Fruit fly (Drosophila melanogaster) whole organism, embryonic: ENCODE data around the gene CG10347.

Experiments
- BEAF-32 ChIP-seq: fragments of 200-800 bp; sonication (Bioruptor generic); optimal IDR thresholded peaks from 3 replicates; lab custom pipeline; 2017; ENCODE audit warnings: missing biosample characterization, missing genetic modification characterization, mild to moderate bottlenecking, moderate library complexity, missing genetic modification reagents
- CG1024 ChIP-seq: fragments of 200-800 bp; sonication (Bioruptor generic); IDR thresholded peaks from 2 replicates; pipeline ENCODE4 v1.3.6; 2022; ENCODE audit warnings: missing biosample characterization, missing genetic modification characterization
- CG10366 ChIP-seq: fragments of 200-800 bp; sonication (Bioruptor generic); IDR thresholded peaks from 2 replicates; pipeline ENCODE4 v1.3.6; 2022; ENCODE audit warnings: missing biosample characterization, missing genetic modification characterization
- CG11456 ChIP-seq: fragments of 200-800 bp; sonication (Bioruptor generic); IDR thresholded peaks from 3 replicates; pipeline ENCODE4 v1.3.6; 2022; ENCODE audit warnings: missing biosample characterization, missing genetic modification characterization
- CG11504 ChIP-seq: fragments of 200-800 bp; sonication (Bioruptor generic); optimal IDR thresholded peaks from 3 replicates; lab custom pipeline; 2019; ENCODE audit warnings: missing biosample characterization, mild to moderate bottlenecking, missing genetic modification characterization, moderate library complexity
- CG11696 ChIP-seq: fragments of 200-800 bp; sonication (Bioruptor generic); IDR thresholded peaks from 2 replicates; pipeline ENCODE4 v1.3.6; 2022; ENCODE audit warnings: missing biosample characterization, missing genetic modification characterization
- CG12236 ChIP-seq: fragments of 200-800 bp; sonication (Bioruptor generic); optimal IDR thresholded peaks from 2 replicates; lab custom pipeline; 2016; ENCODE audit warnings: missing biosample characterization, missing genetic modification characterization
- CG12391 ChIP-seq: fragments of 200-800 bp; sonication (Bioruptor generic); optimal IDR thresholded peaks from 3 replicates; lab custom pipeline; 2018; ENCODE audit warnings: missing biosample characterization, mild to moderate bottlenecking, missing genetic modification characterization, moderate library complexity
- CG12744 ChIP-seq: fragments of 200-800 bp; sonication (Bioruptor generic); optimal IDR thresholded peaks from 2 replicates; lab custom pipeline; 2016; ENCODE audit warnings: missing biosample characterization, missing genetic modification characterization
- CG14050 ChIP-seq: fragments of 200-800 bp; sonication (Bioruptor generic); IDR thresholded peaks from 3 replicates; pipeline ENCODE4 v1.3.6; 2022; ENCODE audit warnings: missing biosample characterization, missing genetic modification characterization
- CG15073 ChIP-seq: fragments of 200-800 bp; sonication (Bioruptor generic); optimal IDR thresholded peaks from 2 replicates; lab custom pipeline; 2016; ENCODE audit warnings: missing biosample characterization, missing genetic modification characterization
- CG1647 ChIP-seq: fragments of 200-800 bp; sonication (Bioruptor generic); optimal IDR thresholded peaks from 3 replicates; lab custom pipeline; 2016; ENCODE audit warnings: missing biosample characterization, missing genetic modification characterization
- CG17802 ChIP-seq: fragments of 200-800 bp; sonication (Bioruptor generic); optimal IDR thresholded peaks from 2 replicates; lab custom pipeline; 2018; ENCODE audit warnings: missing biosample characterization, mild to moderate bottlenecking, missing genetic modification characterization, moderate library complexity
- CG1792 ChIP-seq: fragments of 200-800 bp; sonication (Bioruptor generic); optimal IDR thresholded peaks from 2 replicates; lab custom pipeline; 2016; ENCODE audit warnings: missing biosample characterization, missing genetic modification characterization
- CG4854 ChIP-seq: fragments of 200-800 bp; sonication (Bioruptor generic); optimal IDR thresholded peaks from 2 replicates; lab custom pipeline; 2016; ENCODE audit warnings: missing biosample characterization, missing genetic modification characterization, inconsistent platforms
- CG6683 ChIP-seq: fragments of 200-800 bp; sonication (Bioruptor generic); optimal IDR thresholded peaks from 2 replicates; lab custom pipeline; 2017; ENCODE audit warnings: missing biosample characterization, mild to moderate bottlenecking, missing genetic modification characterization, missing genetic modification reagents
- CG7928 ChIP-seq: fragments of 200-800 bp; sonication (Bioruptor generic); optimal IDR thresholded peaks from 2 replicates; lab custom pipeline; 2017; ENCODE audit warnings: missing biosample characterization, mild to moderate bottlenecking, missing genetic modification characterization
- CG8281 ChIP-seq: fragments of 200-800 bp; sonication (Bioruptor generic); optimal IDR thresholded peaks from 2 replicates; lab custom pipeline; 2018; ENCODE audit warnings: missing biosample characterization, mild to moderate bottlenecking, missing genetic modification characterization, moderate library complexity
- CG8388 ChIP-seq: fragments of 200-800 bp; sonication (Bioruptor generic); optimal IDR thresholded peaks from 2 replicates; lab custom pipeline; 2019; ENCODE audit warnings: missing biosample characterization, mild to moderate bottlenecking, missing genetic modification characterization, moderate library complexity
- CG9215 ChIP-seq: fragments of 200-800 bp; sonication (Bioruptor generic); IDR thresholded peaks from 2 replicates; pipeline ENCODE4 v1.3.6; 2022; ENCODE audit warnings: missing biosample characterization, missing genetic modification characterization
- CG9727 ChIP-seq: fragments of 200-800 bp; sonication (Bioruptor generic); optimal IDR thresholded peaks from 3 replicates; lab custom pipeline; 2017; ENCODE audit warnings: missing biosample characterization, mild to moderate bottlenecking, missing genetic modification characterization
- CG9817 ChIP-seq: fragments of 200-800 bp; sonication (Bioruptor generic); optimal IDR thresholded peaks from 2 replicates; lab custom pipeline; 2018; ENCODE audit warnings: missing biosample characterization, mild to moderate bottlenecking, missing genetic modification characterization, moderate library complexity
- CoRest ChIP-seq: fragments of 200-800 bp; sonication (Bioruptor generic); optimal IDR thresholded peaks from 3 replicates; lab custom pipeline; 2018; ENCODE audit warnings: missing biosample characterization, mild to moderate bottlenecking, missing genetic modification characterization, moderate library complexity
- Deaf1 ChIP-seq: fragments of 200-800 bp; optimal IDR thresholded peaks from 3 replicates; lab custom pipeline; 2019; ENCODE audit warnings: missing biosample characterization, mild to moderate bottlenecking, missing genetic modification characterization, moderate library complexity
- Dp ChIP-seq: fragments of 200-800 bp; sonication (Bioruptor generic); optimal IDR thresholded peaks from 2 replicates; lab custom pipeline; 2018; ENCODE audit warnings: missing biosample characterization, mild to moderate bottlenecking, missing genetic modification characterization, moderate library complexity
- Eip74EF ChIP-seq, 2 experiments: fragments of 200-800 bp in 1 of 2; fragments of >200 bp in 1 of 2; sonication (Bioruptor generic) in 1 of 2; optimal IDR thresholded peaks; 2 replicates each; lab custom pipeline; 2017 to 2019; ENCODE audit warnings: missing biosample characterization in 2 of 2, missing genetic modification characterization in 2 of 2, mild to moderate bottlenecking in 1 of 2, moderate library complexity in 1 of 2
- GATAe ChIP-seq: fragments of 200-800 bp; sonication (Bioruptor generic); conservative IDR thresholded peaks from 2 replicates; pipeline ENCODE4 v1.3.6; 2022; ENCODE audit warnings: missing biosample characterization, missing genetic modification characterization
- Gug ChIP-seq: fragments of 200-800 bp; sonication (Bioruptor generic); IDR thresholded peaks from 4 replicates; pipeline ENCODE4 v1.3.6; 2022; ENCODE audit warnings: missing biosample characterization, missing genetic modification characterization
- HmgZ ChIP-seq: fragments of 200-800 bp; sonication (Bioruptor generic); optimal IDR thresholded peaks from 2 replicates; lab custom pipeline; 2018; ENCODE audit warnings: missing biosample characterization, mild to moderate bottlenecking, missing genetic modification characterization
- Kr ChIP-seq: fragments of 200-800 bp; sonication (Bioruptor generic); optimal IDR thresholded peaks from 2 replicates; lab custom pipeline; 2017; ENCODE audit warnings: missing biosample characterization, mild to moderate bottlenecking, missing genetic modification characterization
- Nf-YC ChIP-seq: fragments of 200-800 bp; optimal IDR thresholded peaks from 3 replicates; lab custom pipeline; 2019; ENCODE audit warnings: missing biosample characterization, mild to moderate bottlenecking, missing genetic modification characterization, moderate library complexity
- Sry-δ ChIP-seq: fragments of 200-800 bp; sonication (Bioruptor generic); optimal IDR thresholded peaks from 2 replicates; lab custom pipeline; 2016; ENCODE audit warnings: missing biosample characterization, missing genetic modification characterization
- al ChIP-seq: fragments of 200-800 bp; sonication (Bioruptor generic); IDR thresholded peaks from 2 replicates; pipeline ENCODE4 v1.3.6; 2022; ENCODE audit warnings: missing biosample characterization, missing genetic modification characterization
- bab2 ChIP-seq: fragments of 200-800 bp; sonication (Bioruptor generic); optimal IDR thresholded peaks from 2 replicates; lab custom pipeline; 2016; ENCODE audit warnings: missing biosample characterization, missing genetic modification characterization
- corto ChIP-seq: fragments of 200-800 bp; sonication (Bioruptor generic); optimal IDR thresholded peaks from 2 replicates; lab custom pipeline; 2016; ENCODE audit warnings: missing biosample characterization, mild to moderate bottlenecking, missing genetic modification characterization, moderate library complexity
- danr ChIP-seq: fragments of 200-800 bp; sonication (Bioruptor generic); IDR thresholded peaks from 2 replicates; pipeline ENCODE4 v1.3.6; 2022; ENCODE audit warnings: missing biosample characterization, missing genetic modification characterization
- grau ChIP-seq: fragments of 200-800 bp; optimal IDR thresholded peaks from 3 replicates; lab custom pipeline; 2019; ENCODE audit warnings: missing biosample characterization, mild to moderate bottlenecking, missing genetic modification characterization, moderate library complexity
- jing ChIP-seq: fragments of 200-800 bp; sonication (Bioruptor generic); optimal IDR thresholded peaks from 2 replicates; lab custom pipeline; 2018; ENCODE audit warnings: missing biosample characterization, mild to moderate bottlenecking, missing genetic modification characterization
- kah ChIP-seq: fragments of 200-800 bp; sonication (Bioruptor generic); optimal IDR thresholded peaks from 2 replicates; lab custom pipeline; 2018; ENCODE audit warnings: missing biosample characterization, mild to moderate bottlenecking, missing genetic modification characterization
- kay ChIP-seq: fragments of 200-800 bp; sonication (Bioruptor generic); optimal IDR thresholded peaks from 2 replicates; lab custom pipeline; 2016; ENCODE audit warnings: missing biosample characterization, missing genetic modification characterization
- pan ChIP-seq, 4 experiments: fragments of >200 bp in 3 of 4; fragments of 200-800 bp in 1 of 4; sonication (Bioruptor generic) in 1 of 4; optimal IDR thresholded peaks in 3 of 4; IDR thresholded peaks in 1 of 4; 2 replicates each; pipeline versions ENCODE4 v1.3.6 to Lab custom; 2017 to 2022; ENCODE audit warnings: missing biosample characterization in 2 of 4, missing genetic modification characterization in 2 of 4, mixed read lengths in 1 of 4
- phol ChIP-seq: fragments of 200-800 bp; sonication (Bioruptor generic); optimal IDR thresholded peaks from 3 replicates; lab custom pipeline; 2018; ENCODE audit warnings: missing biosample characterization, mild to moderate bottlenecking, missing genetic modification characterization, moderate library complexity
- pnt ChIP-seq: fragments of 200-800 bp; sonication (Bioruptor generic); optimal IDR thresholded peaks from 3 replicates; lab custom pipeline; 2016; ENCODE audit warnings: missing biosample characterization, missing genetic modification characterization
- ssp ChIP-seq: fragments of 200-800 bp; sonication (Bioruptor generic); IDR thresholded peaks from 2 replicates; pipeline ENCODE4 v1.3.6; 2022; ENCODE audit warnings: missing biosample characterization, missing genetic modification characterization
- trem ChIP-seq: fragments of 200-800 bp; optimal IDR thresholded peaks from 3 replicates; lab custom pipeline; 2019; ENCODE audit warnings: missing biosample characterization, mild to moderate bottlenecking, missing genetic modification characterization, moderate library complexity
- ttk ChIP-seq: fragments of 200-800 bp; sonication (Bioruptor generic); IDR thresholded peaks from 2 replicates; pipeline ENCODE4 v2.1.2; 2022; ENCODE audit warnings: missing biosample characterization, missing genetic modification characterization
- tup ChIP-seq: fragments of 200-800 bp; sonication (Bioruptor generic); optimal IDR thresholded peaks from 2 replicates; lab custom pipeline; 2016; ENCODE audit warnings: missing biosample characterization, mild to moderate bottlenecking, missing genetic modification characterization, moderate library complexity
- unpg ChIP-seq: fragments of 200-800 bp; sonication (Bioruptor generic); optimal IDR thresholded peaks from 3 replicates; lab custom pipeline; 2018; ENCODE audit warnings: missing biosample characterization, mild to moderate bottlenecking, missing genetic modification characterization, moderate library complexity

Gene CG10347

dm6 chrX:11846049-11846718 lies 8.5 kb downstream of the CG10347 start, which contains the start of gene CG15740 (continued):
- TF ChIP-seq CG7928 = no peak
- TF ChIP-seq CG10366 = peak; percentile 62
- TF ChIP-seq CG11696 (GFP tag; lab: Robert Waterston, UW) = no peak
- no peak for TF ChIP-seq tup (GFP tag; lab: Kevin White, UChicago)
- TF ChIP-seq bab2 (GFP tag; lab: Kevin White, UChicago) = peak; percentile 30
- TF ChIP-seq grau (tag; lab: Kevin White, UChicago) = peak; percentile 1
- TF ChIP-seq CG8388 = no peak
- TF ChIP-seq phol (tag; lab: Kevin White, UChicago) = peak; percentile 43
- TF ChIP-seq CG12391 (tag; lab: Kevin White, UChicago) = peak; percentile 12
- TF ChIP-seq kay (GFP tag; lab: Kevin White, UChicago) = no peak
- no peak for TF ChIP-seq CG8281 (tag; lab: Kevin White, UChicago)
- no peak for TF ChIP-seq Deaf1 (tag; lab: Kevin White, UChicago)
- no peak for TF ChIP-seq trem
- peak; percentile 16 for TF ChIP-seq unpg
- TF ChIP-seq Sry-δ (GFP tag; lab: Kevin White, UChicago) = no peak
- TF ChIP-seq Gug (GFP tag; lab: Robert Waterston, UW) = no peak; the same call in 3 of the 4 replicates
- peak in 1 of 2 experiments; percentile 3 for TF ChIP-seq Eip74EF (GFP tag; optimal IDR thresholded peaks at IDR 0.05; lab: Kevin White, UChicago)
- 0 out of 3 replicates have a peak, but pooled peaks have one; percentile 9 for TF ChIP-seq CG11456 (GFP tag; lab: Robert Waterston, UW)
- TF ChIP-seq CG9727 (GFP tag; lab: Kevin White, UChicago) = peak; percentile 16
- TF ChIP-seq jing (GFP tag; lab: Kevin White, UChicago) = peak; percentile 25
- TF ChIP-seq Kr (GFP tag; lab: Kevin White, UChicago) = no peak
- TF ChIP-seq Dp = no peak
- TF ChIP-seq CG12744 (GFP tag; lab: Kevin White, UChicago) = no peak
- peak; percentile 32 for TF ChIP-seq CoRest (tag; lab: Kevin White, UChicago)
- TF ChIP-seq BEAF-32 (GFP tag; lab: Kevin White, UChicago) = no peak
- TF ChIP-seq pnt = peak; percentile 45
- TF ChIP-seq CG9215 (GFP tag; lab: Robert Waterston, UW) = no peak
- peak; percentile 58; the same call in 1 of the 2 replicates for TF ChIP-seq ttk (GFP tag; lab: Robert Waterston, UW)
- no peak for TF ChIP-seq CG1792 (GFP tag; lab: Kevin White, UChicago)
- TF ChIP-seq pan (optimal IDR thresholded peaks at IDR 0.05; lab: Kevin White, UChicago) = no peak
- peak in 1 of 2 experiments; percentile 55 for TF ChIP-seq pan (GFP tag; optimal IDR thresholded peaks at IDR 0.05 in 1 of 2, IDR thresholded peaks at IDR 0.05 in 1 of 2)
- TF ChIP-seq CG4854 (GFP tag; lab: Kevin White, UChicago) = no peak
- TF ChIP-seq CG17802 = no peak
- peak; percentile 29; the same call in 2 of the 3 replicates for TF ChIP-seq CG14050 (GFP tag; lab: Robert Waterston, UW)
- TF ChIP-seq corto (GFP tag; lab: Kevin White, UChicago) = no peak
- TF ChIP-seq al (GFP tag; lab: Robert Waterston, UW) = 0 out of 2 replicates have a peak, but pooled peaks have one; percentile 20
- TF ChIP-seq Nf-YC (tag; lab: Kevin White, UChicago) = no peak
- no peak for TF ChIP-seq CG9817 (tag; lab: Kevin White, UChicago)
- no peak for TF ChIP-seq CG6683 (GFP tag; lab: Kevin White, UChicago)
- no peak for TF ChIP-seq CG12236 (GFP tag; lab: Kevin White, UChicago)
- no peak for TF ChIP-seq GATAe (GFP tag; lab: Robert Waterston, UW)
- TF ChIP-seq CG1647 = no peak
- TF ChIP-seq CG11504 = peak; percentile 73
- TF ChIP-seq CG15073 = no peak
- peak; percentile 47 for TF ChIP-seq ssp (GFP tag; lab: Robert Waterston, UW)
- TF ChIP-seq HmgZ (tag; lab: Kevin White, UChicago) = no peak
- no peak for TF ChIP-seq kah (GFP tag; lab: Kevin White, UChicago)
- TF ChIP-seq danr (GFP tag; lab: Robert Waterston, UW) = peak; percentile 53; the same call in 1 of the 2 replicates
- 0 out of 2 replicates have a peak, but pooled peaks have one; percentile 16 for TF ChIP-seq CG1024 (GFP tag; lab: Robert Waterston, UW)
